Worm (Caenorhabditis elegans) whole organism, L4 larva: ENCODE results near the gene B0546.4.

ENCODE experiments used
- attf-4 ChIP-seq: sonication (generic microtip); optimal IDR thresholded peaks from 3 replicates; lab custom pipeline; 2017; ENCODE audit warnings: missing biosample characterization, missing genetic modification characterization
- hlh-30 ChIP-seq: sonication (generic microtip); optimal IDR thresholded peaks from 2 replicates; lab custom pipeline; 2017; ENCODE audit warnings: antibody characterized with exemption, mild to moderate bottlenecking, missing genetic modification characterization, missing compliant biosample characterization; ENCODE audit not compliant: insufficient read depth
- mdl-1 ChIP-seq, 2 experiments: fragments of 150-350 bp in 1 of 2; sonication (generic microtip) in 1 of 2; optimal IDR thresholded peaks; 2 replicates each; lab custom pipeline; 2014 to 2017; ENCODE audit warnings: missing biosample characterization in 2 of 2, missing genetic modification characterization in 2 of 2
- nhr-11 ChIP-seq: fragments of 150-350 bp; optimal IDR thresholded peaks from 2 replicates; lab custom pipeline; 2014; ENCODE audit warnings: missing biosample characterization, missing genetic modification characterization
- nhr-237 ChIP-seq: sonication (generic microtip); optimal IDR thresholded peaks from 2 replicates; lab custom pipeline; 2017; ENCODE audit warnings: missing biosample characterization, missing genetic modification characterization
- nhr-25 ChIP-seq: sonication (generic microtip); optimal IDR thresholded peaks from 2 replicates; lab custom pipeline; 2017; ENCODE audit warnings: missing genetic modification characterization, mild to moderate bottlenecking, missing compliant biosample characterization, antibody characterized with exemption, moderate library complexity, borderline replicate concordance; ENCODE audit not compliant: insufficient read depth
- skn-1 ChIP-seq: fragments of 150-350 bp; optimal IDR thresholded peaks from 2 replicates; lab custom pipeline; 2014; ENCODE audit warnings: missing biosample characterization, missing genetic modification characterization

DNA sequence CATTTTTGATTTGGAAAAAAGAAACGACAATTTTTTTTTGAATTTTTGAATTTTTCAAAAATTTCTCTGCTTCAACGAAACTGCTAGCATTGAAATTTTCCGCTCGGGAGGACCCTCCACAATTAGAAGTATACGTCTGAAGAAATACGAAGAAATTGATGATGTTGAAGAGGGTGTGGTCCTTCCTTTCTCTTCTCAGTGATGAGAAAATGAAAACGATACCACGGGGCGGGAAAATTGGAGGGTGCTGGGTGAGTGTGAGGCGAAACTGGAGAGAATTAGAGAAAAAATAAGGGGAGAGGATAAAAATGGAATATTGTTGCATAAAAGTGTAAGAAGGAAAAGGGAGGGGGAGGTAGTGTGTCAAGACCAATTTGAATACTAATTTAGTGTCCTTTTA, 31.9 kb downstream of the B0546.4 start:
- TF ChIP-seq mdl-1 (tag; optimal IDR thresholded peaks at IDR 0.05; lab: Kevin White, UChicago) (no peak), skn-1 (tag; lab: Kevin White, UChicago) (no peak), nhr-237 (no peak), attf-4 (tag; lab: Kevin White, UChicago) (no peak), hlh-30 (tag; lab: Kevin White, UChicago) (no peak), nhr-25 (tag; lab: Kevin White, UChicago) (no peak), nhr-11 (tag; lab: Kevin White, UChicago) (no peak)
